Worm (Caenorhabditis elegans) whole organism, early embryonic: ENCODE data around the gene srz-82.

Source experiments
- B0310.2 ChIP-seq: sonication (generic microtip); optimal IDR thresholded peaks from 2 replicates; lab custom pipeline; 2016; ENCODE audit warnings: mild to moderate bottlenecking, missing genetic modification characterization, missing compliant biosample characterization
- F13C5.2 ChIP-seq: sonication (generic microtip); optimal IDR thresholded peaks from 2 replicates; lab custom pipeline; 2017; ENCODE audit warnings: mild to moderate bottlenecking, missing genetic modification characterization, inconsistent platforms, missing compliant biosample characterization
- aly-1 ChIP-seq: sonication (generic microtip); optimal IDR thresholded peaks from 2 replicates; lab custom pipeline; 2016; ENCODE audit warnings: missing genetic modification characterization, missing compliant biosample characterization
- ama-1 ChIP-seq: fragments of 150-350 bp; optimal IDR thresholded peaks from 2 replicates; lab custom pipeline; 2014
- ceh-13 ChIP-seq: fragments of 200-800 bp; sonication (Bioruptor generic); optimal IDR thresholded peaks from 2 replicates; lab custom pipeline; 2018; ENCODE audit warnings: mild to moderate bottlenecking, missing genetic modification characterization, missing compliant biosample characterization
- ceh-36 ChIP-seq: sonication (generic microtip); optimal IDR thresholded peaks from 2 replicates; lab custom pipeline; 2016; ENCODE audit warnings: missing genetic modification characterization, inconsistent platforms, missing compliant biosample characterization
- ets-7 ChIP-seq: sonication (generic microtip); optimal IDR thresholded peaks from 2 replicates; lab custom pipeline; 2016; ENCODE audit warnings: missing genotype, missing genetic modification characterization, missing compliant biosample characterization
- flt-1 ChIP-seq: fragments of 200-800 bp; sonication (Bioruptor generic); IDR thresholded peaks from 2 replicates; pipeline ENCODE4 v1.3.6; 2022; ENCODE audit warnings: missing genetic modification characterization, missing compliant biosample characterization
- hmbx-1 ChIP-seq: sonication (generic microtip); optimal IDR thresholded peaks from 2 replicates; lab custom pipeline; 2016; ENCODE audit warnings: mild to moderate bottlenecking, missing genetic modification characterization, missing compliant biosample characterization
- hmg-4 ChIP-seq: fragments of 200-800 bp; sonication (Bioruptor generic); optimal IDR thresholded peaks from 2 replicates; lab custom pipeline; 2018; ENCODE audit warnings: mild to moderate bottlenecking, missing genetic modification characterization, missing compliant biosample characterization
- hnd-1 ChIP-seq: sonication (generic microtip); optimal IDR thresholded peaks from 2 replicates; lab custom pipeline; 2016; ENCODE audit warnings: missing genetic modification characterization, missing compliant biosample characterization
- pes-1 ChIP-seq: fragments of 200-800 bp; sonication (Bioruptor generic); IDR thresholded peaks from 2 replicates; pipeline ENCODE4 v1.3.6; 2022; ENCODE audit warnings: missing genetic modification reagents, missing genetic modification characterization, missing compliant biosample characterization
- scrt-1 ChIP-seq: fragments of 200-800 bp; sonication (Bioruptor generic); IDR thresholded peaks from 2 replicates; pipeline ENCODE4 v1.3.6; 2022; ENCODE audit warnings: missing genetic modification characterization, missing compliant biosample characterization
- sea-1 ChIP-seq: fragments of 200-800 bp; sonication (Bioruptor generic); conservative IDR thresholded peaks from 2 replicates; pipeline ENCODE4 v1.3.6; 2022; ENCODE audit warnings: missing genetic modification characterization, missing compliant biosample characterization
- tbx-11 ChIP-seq: fragments of 200-800 bp; sonication (Bioruptor generic); IDR thresholded peaks from 2 replicates; pipeline ENCODE4 v1.3.6; 2022; ENCODE audit warnings: missing genetic modification characterization, missing compliant biosample characterization
- tbx-37 ChIP-seq: fragments of 200-800 bp; sonication (Bioruptor generic); conservative IDR thresholded peaks from 2 replicates; pipeline ENCODE4 v1.3.6; 2022; ENCODE audit warnings: missing genetic modification reagents, missing genetic modification characterization, missing compliant biosample characterization
- tra-4 ChIP-seq: sonication (generic microtip); optimal IDR thresholded peaks from 2 replicates; lab custom pipeline; 2017; ENCODE audit warnings: missing genetic modification characterization, missing compliant biosample characterization

Gene srz-82

ce11 chrIV:3497909-3498308 is 15.2 kb downstream of the srz-82 start, which contains the start of gene ceh-53:
TSS of gene ceh-53 (plus strand) at chrIV:3498209.
- TF ChIP-seq scrt-1 (GFP tag; lab: Robert Waterston, UW) (no peak), tbx-11 (GFP tag; lab: Robert Waterston, UW) (no peak), pes-1 (GFP tag; lab: Robert Waterston, UW) (no peak), tbx-37 (no peak)

ce11 chrIV:3501981-3502736 is 19.5 kb downstream of the srz-82 start:
- TF ChIP-seq F13C5.2 (tag; lab: Kevin White, UChicago) (no peak), tbx-37 (no peak), tra-4 (tag; lab: Kevin White, UChicago) (no peak), ceh-13 (GFP tag; lab: Kevin White, UChicago) (no peak), B0310.2 (tag; lab: Kevin White, UChicago) (no peak), hmg-4 (GFP tag; lab: Kevin White, UChicago) (no peak), ets-7 (tag; lab: Kevin White, UChicago) (no peak), sea-1 (no peak), aly-1 (tag; lab: Kevin White, UChicago) (no peak), hnd-1 (tag; lab: Kevin White, UChicago) (no peak), flt-1 (GFP tag; lab: Robert Waterston, UW) (no peak), pes-1 (GFP tag; lab: Robert Waterston, UW) (no peak), tbx-11 (GFP tag; lab: Robert Waterston, UW) (no peak), hmbx-1 (tag; lab: Kevin White, UChicago) (no peak), ama-1 (lab: Kevin White, UChicago) (no peak), ceh-36 (tag; lab: Kevin White, UChicago) (no peak), scrt-1 (GFP tag; lab: Robert Waterston, UW) (no peak)

ce11 chrIV:3504144-3504543 is 21.4 kb downstream of the srz-82 start, which contains the start of gene srz-83:
TSS of gene srz-83 (plus strand) at chrIV:3504444.
- TF ChIP-seq ama-1 (lab: Kevin White, UChicago) (no peak), sea-1 (no peak), tbx-11 (GFP tag; lab: Robert Waterston, UW) (no peak), scrt-1 (GFP tag; lab: Robert Waterston, UW) (no peak), ceh-36 (tag; lab: Kevin White, UChicago) (no peak), F13C5.2 (tag; lab: Kevin White, UChicago) (no peak), hnd-1 (tag; lab: Kevin White, UChicago) (no peak), ceh-13 (GFP tag; lab: Kevin White, UChicago) (no peak), pes-1 (GFP tag; lab: Robert Waterston, UW) (no peak)

- TF ChIP-seq ama-1 (lab: Kevin White, UChicago), result peak; percentile 41
- TF ChIP-seq tbx-37, result no peak
Measured at ce11 chrIV:3505940-3506339, 23.2 kb downstream of the srz-82 start.

ce11 chrIV:3509477-3510063 is 26.9 kb downstream of the srz-82 start, which contains the start of gene ced-10:
TSS of gene ced-10 (minus strand) at chrIV:3509527.
- TF ChIP-seq flt-1 (GFP tag; lab: Robert Waterston, UW) (no peak), hnd-1 (tag; lab: Kevin White, UChicago) (no peak), ama-1 (lab: Kevin White, UChicago) (no peak), aly-1 (tag; lab: Kevin White, UChicago) (no peak), ceh-13 (GFP tag; lab: Kevin White, UChicago) (no peak), tra-4 (tag; lab: Kevin White, UChicago) (no peak), F13C5.2 (tag; lab: Kevin White, UChicago) (no peak), sea-1 (no peak), hmbx-1 (tag; lab: Kevin White, UChicago) (no peak), ceh-36 (tag; lab: Kevin White, UChicago) (no peak), hmg-4 (GFP tag; lab: Kevin White, UChicago) (no peak), scrt-1 (GFP tag; lab: Robert Waterston, UW) (no peak), ets-7 (tag; lab: Kevin White, UChicago) (no peak), tbx-37 (no peak), pes-1 (GFP tag; lab: Robert Waterston, UW) (no peak), B0310.2 (tag; lab: Kevin White, UChicago) (no peak), tbx-11 (GFP tag; lab: Robert Waterston, UW) (no peak)

ce11 chrIV:3514467-3514866 is 31.8 kb downstream of the srz-82 start, which contains the start of gene tsg-101:
TSS of gene tsg-101 (minus strand) at chrIV:3514567.
- TF ChIP-seq tbx-37 (no peak), B0310.2 (tag; lab: Kevin White, UChicago) (no peak), ets-7 (tag; lab: Kevin White, UChicago) (no peak), ceh-13 (GFP tag; lab: Kevin White, UChicago) (no peak), hmbx-1 (tag; lab: Kevin White, UChicago) (no peak), aly-1 (tag; lab: Kevin White, UChicago) (no peak), flt-1 (GFP tag; lab: Robert Waterston, UW) (no peak), pes-1 (GFP tag; lab: Robert Waterston, UW) (no peak), hmg-4 (GFP tag; lab: Kevin White, UChicago) (no peak), hnd-1 (tag; lab: Kevin White, UChicago) (no peak)
